Worm (Caenorhabditis elegans) whole organism, L4 larva: ENCODE data around the gene T03F7.5.

Source experiments
- F26F4.8 ChIP-seq: fragments of 200-800 bp; sonication (Bioruptor generic); conservative IDR thresholded peaks from 2 replicates; pipeline ENCODE4 v1.3.6; 2022; ENCODE audit warnings: missing genetic modification characterization, missing compliant biosample characterization
- F44E2.7 ChIP-seq: fragments of 200-800 bp; sonication (Bioruptor generic); IDR thresholded peaks from 2 replicates; pipeline ENCODE4 v2.1.2; 2022; ENCODE audit warnings: missing genetic modification characterization, missing compliant biosample characterization
- F49E8.2 ChIP-seq: sonication (generic microtip); optimal IDR thresholded peaks from 2 replicates; lab custom pipeline; 2016; ENCODE audit warnings: missing compliant biosample characterization, mild to moderate bottlenecking, missing genetic modification characterization, borderline replicate concordance
- T20F7.1 ChIP-seq: fragments of 200-800 bp; sonication (Bioruptor generic); optimal IDR thresholded peaks from 2 replicates; lab custom pipeline; 2018; ENCODE audit warnings: mild to moderate bottlenecking, missing genetic modification characterization, missing compliant biosample characterization
- T26A8.4 ChIP-seq: fragments of 200-800 bp; sonication (Bioruptor generic); IDR thresholded peaks from 2 replicates; pipeline ENCODE4 v1.3.6; 2022; ENCODE audit warnings: missing genetic modification characterization, missing compliant biosample characterization
- Y5F2A.4 ChIP-seq: fragments of 200-800 bp; sonication (Bioruptor generic); optimal IDR thresholded peaks from 2 replicates; lab custom pipeline; 2018; ENCODE audit warnings: mild to moderate bottlenecking, missing genetic modification characterization, missing compliant biosample characterization
- Y75B8A.6 ChIP-seq: fragments of 200-800 bp; sonication (Bioruptor generic); IDR thresholded peaks from 2 replicates; pipeline ENCODE4 v1.3.6; 2022; ENCODE audit warnings: missing genetic modification reagents, missing genetic modification characterization, missing compliant biosample characterization
- ZK546.5 ChIP-seq, 2 experiments: sonication (generic microtip); optimal IDR thresholded peaks; 2 replicates each; lab custom pipeline; 2017; ENCODE audit warnings: missing biosample characterization in 2 of 2, missing genetic modification characterization in 2 of 2
- ama-1 ChIP-seq: fragments of 150-350 bp; optimal IDR thresholded peaks from 2 replicates; lab custom pipeline; 2014; ENCODE audit warnings: inconsistent platforms, mixed read lengths
- arid-1 ChIP-seq: fragments of 200-800 bp; sonication (Bioruptor generic); conservative IDR thresholded peaks from 2 replicates; pipeline ENCODE4 v1.3.6; 2022; ENCODE audit warnings: missing genetic modification reagents, missing genetic modification characterization, missing compliant biosample characterization
- attf-4 ChIP-seq: sonication (generic microtip); optimal IDR thresholded peaks from 3 replicates; lab custom pipeline; 2017; ENCODE audit warnings: missing biosample characterization, missing genetic modification characterization
- ceh-28 ChIP-seq: fragments of 150-350 bp; optimal IDR thresholded peaks from 2 replicates; lab custom pipeline; 2014; ENCODE audit warnings: missing biosample characterization, missing genetic modification reagents, missing genetic modification characterization
- ceh-32 ChIP-seq: sonication (generic microtip); optimal IDR thresholded peaks from 2 replicates; lab custom pipeline; 2016; ENCODE audit warnings: mild to moderate bottlenecking, missing genetic modification characterization, missing compliant biosample characterization; ENCODE audit not compliant: poor library complexity
- ceh-44 ChIP-seq: fragments of 200-800 bp; sonication (Bioruptor generic); IDR thresholded peaks from 2 replicates; pipeline ENCODE4 v1.3.6; 2022; ENCODE audit warnings: missing genetic modification reagents, missing genetic modification characterization, missing compliant biosample characterization
- ceh-82 ChIP-seq: sonication (generic microtip); optimal IDR thresholded peaks from 2 replicates; lab custom pipeline; 2017; ENCODE audit warnings: missing biosample characterization, missing genetic modification characterization
- ces-1 ChIP-seq: fragments of 150-350 bp; sonication (generic microtip); optimal IDR thresholded peaks from 4 replicates; lab custom pipeline; 2014; ENCODE audit warnings: missing biosample characterization, missing genetic modification reagents, missing genetic modification characterization
- daf-12 ChIP-seq: fragments of 150-350 bp; optimal IDR thresholded peaks from 2 replicates; lab custom pipeline; 2014; ENCODE audit warnings: missing biosample characterization, missing genetic modification reagents, missing genetic modification characterization
- dmd-6 ChIP-seq: fragments of 200-800 bp; sonication (Bioruptor generic); IDR thresholded peaks from 2 replicates; pipeline ENCODE4 v1.3.6; 2022; ENCODE audit warnings: missing genetic modification reagents, missing genetic modification characterization, missing compliant biosample characterization
- dmd-9 ChIP-seq: fragments of 200-800 bp; sonication (Bioruptor generic); IDR thresholded peaks from 2 replicates; pipeline ENCODE4 v1.3.6; 2022; ENCODE audit warnings: missing genetic modification reagents, missing genetic modification characterization, missing compliant biosample characterization
- dve-1 ChIP-seq: sonication (generic microtip); optimal IDR thresholded peaks from 2 replicates; lab custom pipeline; 2017; ENCODE audit warnings: antibody characterized with exemption, mild to moderate bottlenecking, missing genetic modification characterization, missing compliant biosample characterization; ENCODE audit not compliant: insufficient read depth
- fkh-10 ChIP-seq: fragments of 150-350 bp; optimal IDR thresholded peaks from 2 replicates; lab custom pipeline; 2014; ENCODE audit warnings: missing biosample characterization, missing genetic modification reagents, missing genetic modification characterization
- gei-8 ChIP-seq: fragments of 200-800 bp; sonication (Bioruptor generic); optimal IDR thresholded peaks from 2 replicates; lab custom pipeline; 2018; ENCODE audit warnings: mild to moderate bottlenecking, missing genetic modification characterization, missing compliant biosample characterization
- hif-1 ChIP-seq, 2 experiments: sonication (generic microtip); optimal IDR thresholded peaks; 2 replicates each; lab custom pipeline; 2016 to 2017; ENCODE audit warnings: missing compliant biosample characterization in 2 of 2, missing genetic modification characterization in 2 of 2, missing genetic modification reagents in 2 of 2, missing genotype in 2 of 2, mild to moderate bottlenecking in 1 of 2
- hlh-11 ChIP-seq: fragments of 200-800 bp; sonication (Bioruptor generic); optimal IDR thresholded peaks from 2 replicates; lab custom pipeline; 2018; ENCODE audit warnings: mild to moderate bottlenecking, missing genetic modification characterization, missing compliant biosample characterization
- lin-29 ChIP-seq: fragments of 200-800 bp; sonication (Bioruptor generic); IDR thresholded peaks from 2 replicates; pipeline ENCODE4 v1.3.6; 2022; ENCODE audit warnings: missing genetic modification reagents, missing genetic modification characterization, missing compliant biosample characterization
- madf-5 ChIP-seq, 2 experiments: fragments of 200-800 bp; sonication (Bioruptor generic); IDR thresholded peaks; 2 replicates each; pipeline ENCODE4 v1.3.6; 2022; ENCODE audit warnings: missing compliant biosample characterization in 2 of 2, missing genetic modification characterization in 2 of 2
- mxl-3 ChIP-seq: fragments of 200-800 bp; sonication (Bioruptor generic); optimal IDR thresholded peaks from 2 replicates; lab custom pipeline; 2018; ENCODE audit warnings: mild to moderate bottlenecking, missing genetic modification characterization, missing compliant biosample characterization
- nhr-102 ChIP-seq: sonication (generic microtip); optimal IDR thresholded peaks from 2 replicates; lab custom pipeline; 2016; ENCODE audit warnings: mild to moderate bottlenecking, missing genetic modification characterization, moderate library complexity, missing compliant biosample characterization
- nhr-25 ChIP-seq: sonication (generic microtip); optimal IDR thresholded peaks from 2 replicates; lab custom pipeline; 2017; ENCODE audit warnings: missing genetic modification characterization, mild to moderate bottlenecking, missing compliant biosample characterization, antibody characterized with exemption, moderate library complexity, borderline replicate concordance; ENCODE audit not compliant: insufficient read depth
- nhr-28 ChIP-seq: fragments of 150-350 bp; optimal IDR thresholded peaks from 2 replicates; lab custom pipeline; 2014; ENCODE audit warnings: missing biosample characterization, missing genetic modification characterization
- nhr-42 ChIP-seq: fragments of 200-800 bp; sonication (Bioruptor generic); IDR thresholded peaks from 2 replicates; pipeline ENCODE4 v1.3.6; 2022; ENCODE audit warnings: missing genetic modification characterization, missing compliant biosample characterization
- nhr-48 ChIP-seq: sonication (generic microtip); optimal IDR thresholded peaks from 2 replicates; lab custom pipeline; 2016; ENCODE audit warnings: mild to moderate bottlenecking, missing genetic modification characterization, missing compliant biosample characterization
- pha-4 ChIP-seq, 2 experiments: fragments of 150-350 bp in 1 of 2; fragments of 200-800 bp in 1 of 2; sonication (Bioruptor generic) in 1 of 2; IDR thresholded peaks in 1 of 2; optimal IDR thresholded peaks in 1 of 2; 2 replicates each; pipeline versions ENCODE4 v1.3.6 to Lab custom; 2014 to 2022; ENCODE audit warnings: missing genetic modification characterization in 2 of 2, missing genetic modification reagents in 2 of 2, missing biosample characterization in 1 of 2, missing compliant biosample characterization in 1 of 2
- php-3 ChIP-seq: fragments of 200-800 bp; sonication (Bioruptor generic); IDR thresholded peaks from 2 replicates; pipeline ENCODE4 v1.3.6; 2022; ENCODE audit warnings: missing genetic modification reagents, missing genetic modification characterization, missing compliant biosample characterization
- pqm-1 ChIP-seq: sonication (generic microtip); optimal IDR thresholded peaks from 2 replicates; lab custom pipeline; 2017; ENCODE audit warnings: missing biosample characterization, missing genetic modification characterization
- rbr-2 ChIP-seq: sonication (generic microtip); optimal IDR thresholded peaks from 2 replicates; lab custom pipeline; 2016; ENCODE audit warnings: missing genotype, missing genetic modification characterization, missing compliant biosample characterization
- sdz-12 ChIP-seq: fragments of 200-800 bp; sonication (Bioruptor generic); optimal IDR thresholded peaks from 2 replicates; lab custom pipeline; 2018; ENCODE audit warnings: mild to moderate bottlenecking, missing genetic modification characterization, missing compliant biosample characterization
- snpc-4 ChIP-seq: fragments of 150-350 bp; optimal IDR thresholded peaks from 2 replicates; lab custom pipeline; 2014; ENCODE audit warnings: missing biosample characterization, missing genetic modification characterization
- unc-62 ChIP-seq, 3 experiments: fragments of 150-350 bp in 1 of 3; sonication (generic microtip); optimal IDR thresholded peaks in 2 of 3; peaks in 1 of 3; 1 replicate in 1 of 3; 2 replicates in 2 of 3; lab custom pipeline; 2014 to 2017; ENCODE audit warnings: missing biosample characterization in 3 of 3, missing genetic modification characterization in 3 of 3, missing genetic modification reagents in 3 of 3, missing genotype in 1 of 3
- zag-1 ChIP-seq: fragments of 150-350 bp; optimal IDR thresholded peaks from 2 replicates; lab custom pipeline; 2014; ENCODE audit warnings: missing biosample characterization, missing genetic modification characterization
- zfp-3 ChIP-seq: fragments of 200-800 bp; sonication (Bioruptor generic); conservative IDR thresholded peaks from 2 replicates; pipeline ENCODE4 v1.3.6; 2022; ENCODE audit warnings: missing genetic modification reagents, missing genetic modification characterization, missing compliant biosample characterization
- zip-11 ChIP-seq: fragments of 200-800 bp; sonication (Bioruptor generic); IDR thresholded peaks from 2 replicates; pipeline ENCODE4 v1.3.6; 2022; ENCODE audit warnings: missing genetic modification characterization, missing compliant biosample characterization

The T03F7.5 gene

DNA sequence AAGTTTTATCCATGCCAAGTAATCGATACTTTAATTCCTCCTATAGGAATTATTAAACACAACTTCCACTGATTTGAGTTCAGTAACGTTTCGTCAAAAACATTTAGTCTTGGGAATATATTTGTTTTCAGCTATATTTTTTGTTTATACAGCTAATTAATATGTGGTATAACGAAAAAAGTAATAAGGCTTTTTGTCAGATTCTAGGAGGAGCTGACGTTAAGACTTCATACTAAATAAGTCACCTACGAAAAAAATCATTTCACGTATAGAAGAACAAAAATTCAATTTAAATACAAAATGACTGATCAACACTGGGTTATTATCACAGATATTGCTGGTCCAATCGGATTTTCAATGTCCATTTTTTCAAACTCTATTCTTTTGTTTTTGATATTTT lies 29.7 kb downstream of the T03F7.5 start, which contains the start of gene str-115:
Gene str-115 (plus strand): TSS at position 301 of the 400 bp plus-strand sequence.
- TF ChIP-seq madf-5 (GFP tag; IDR thresholded peaks at IDR 0.05; lab: Robert Waterston, UW) (no peak), php-3 (no peak), F49E8.2 (tag; lab: Kevin White, UChicago) (no peak), attf-4 (tag; lab: Kevin White, UChicago) (no peak), ceh-44 (no peak), nhr-25 (tag; lab: Kevin White, UChicago) (no peak), zip-11 (GFP tag; lab: Robert Waterston, UW) (no peak), ceh-28 (tag; lab: Kevin White, UChicago) (no peak), hif-1 (tag; optimal IDR thresholded peaks at IDR 0.05; lab: Kevin White, UChicago) (no peak), fkh-10 (GFP tag; lab: Kevin White, UChicago) (no peak), rbr-2 (no peak), ama-1 (lab: Kevin White, UChicago) (no peak), arid-1 (no peak)

DNA sequence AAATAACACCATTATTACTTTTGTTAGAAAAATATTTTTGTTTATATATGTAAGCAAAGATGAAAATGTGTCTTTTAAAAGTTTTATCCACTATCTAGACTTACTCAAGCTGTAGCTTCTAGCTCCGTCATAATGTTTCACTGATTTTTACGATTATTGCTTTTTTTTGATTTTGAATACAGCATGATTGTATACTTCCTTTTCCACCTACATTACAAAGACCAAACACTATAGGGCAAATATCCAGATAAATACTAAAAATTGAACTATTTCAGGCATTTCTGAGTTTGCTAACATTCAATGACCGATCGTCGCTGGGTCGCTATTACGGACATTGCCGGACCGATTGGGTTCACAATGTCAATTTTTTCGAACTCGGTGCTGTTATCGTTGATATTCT lies 31.9 kb downstream of the T03F7.5 start, which contains the start of gene str-116:
Gene str-116 (plus strand): TSS at position 301 of the 400 bp plus-strand sequence.
- no peak for TF ChIP-seq zfp-3 (GFP tag; lab: Robert Waterston, UW)
- no peak for TF ChIP-seq gei-8 (GFP tag; lab: Kevin White, UChicago)
- no peak for TF ChIP-seq ces-1 (GFP tag; lab: Kevin White, UChicago)
- no peak for TF ChIP-seq snpc-4
- TF ChIP-seq ZK546.5 (tag; optimal IDR thresholded peaks at IDR 0.05; lab: Kevin White, UChicago) = no peak
- TF ChIP-seq dve-1 (tag; lab: Kevin White, UChicago) = no peak
- no peak for TF ChIP-seq ceh-32 (tag; lab: Kevin White, UChicago)
- no peak for TF ChIP-seq F26F4.8 (GFP tag; lab: Robert Waterston, UW)
- no peak for TF ChIP-seq T26A8.4
- no peak for TF ChIP-seq F49E8.2 (tag; lab: Kevin White, UChicago)
- TF ChIP-seq Y5F2A.4 (GFP tag; lab: Kevin White, UChicago) = no peak
- no peak for TF ChIP-seq pha-4 (GFP tag; IDR thresholded peaks at IDR 0.05; lab: Robert Waterston, UW)
- TF ChIP-seq pha-4 (tag; optimal IDR thresholded peaks at IDR 0.05; lab: Kevin White, UChicago) = no peak
- no peak for TF ChIP-seq T20F7.1 (GFP tag; lab: Kevin White, UChicago)
- TF ChIP-seq nhr-48 = no peak
- no peak for TF ChIP-seq dmd-6
- TF ChIP-seq sdz-12 (GFP tag; lab: Kevin White, UChicago) = no peak

DNA sequence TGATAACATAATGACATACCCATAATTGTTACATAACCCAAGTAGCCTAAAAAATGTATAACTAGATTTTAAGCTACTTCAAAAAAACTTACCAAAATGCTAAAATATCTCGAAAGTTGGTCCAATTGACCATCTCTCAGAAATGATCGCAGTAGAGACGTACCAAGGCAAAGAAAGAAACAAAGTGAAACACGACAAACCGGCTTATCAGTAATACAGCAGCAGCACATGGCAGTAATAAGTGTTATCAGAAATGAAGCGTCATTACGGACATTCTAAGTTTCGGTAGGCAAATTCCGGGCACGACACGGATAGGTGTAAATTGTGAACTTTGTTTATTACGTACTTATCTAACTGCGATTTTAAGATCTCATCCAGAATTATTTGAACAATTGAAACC lies 33.0 kb downstream of the T03F7.5 start, which contains the start of gene cln-3.1:
Gene cln-3.1 (minus strand): TSS at position 171 of the 400 bp plus-strand sequence.
- TF ChIP-seq attf-4 (tag; lab: Kevin White, UChicago) (no peak), dmd-9 (GFP tag; lab: Robert Waterston, UW) (no peak), dmd-6 (peak; percentile 66), madf-5 (GFP tag; IDR thresholded peaks at IDR 0.05; lab: Robert Waterston, UW) (no peak), zag-1 (tag; lab: Kevin White, UChicago) (no peak), daf-12 (tag; lab: Kevin White, UChicago) (no peak), F44E2.7 (GFP tag; lab: Robert Waterston, UW) (no peak), nhr-28 (tag; lab: Kevin White, UChicago) (peak; percentile 37), pqm-1 (tag; lab: Kevin White, UChicago) (peak; percentile 63), ceh-82 (tag; lab: Kevin White, UChicago) (no peak), mxl-3 (GFP tag; lab: Kevin White, UChicago) (peak; percentile 81), nhr-102 (tag; lab: Kevin White, UChicago) (no peak), nhr-42 (GFP tag; lab: Robert Waterston, UW) (no peak), lin-29 (GFP tag; lab: Robert Waterston, UW) (no peak), unc-62 (GFP tag; optimal IDR thresholded peaks at IDR 0.05 in 1 of 2; lab: Kevin White, UChicago) (peak in 1 of 2 experiments; percentile 10), unc-62 (tag; optimal IDR thresholded peaks at IDR 0.05; lab: Kevin White, UChicago) (no peak), hlh-11 (tag; lab: Kevin White, UChicago) (no peak), Y75B8A.6 (no peak)
